Worm (Caenorhabditis elegans) whole organism, midembryonic: ENCODE results near the gene Y56A3A.6.
A peak's percentile ranks its signal among the peaks of the same experiment; 100 is the strongest.

ENCODE experiments used
- T22C8.4 ChIP-seq: fragments of 200-800 bp; sonication (Bioruptor generic); IDR thresholded peaks from 2 replicates; pipeline ENCODE4 v1.3.6; 2022; ENCODE audit warnings: missing genetic modification characterization, missing compliant biosample characterization
- cog-1 ChIP-seq: sonication (generic microtip); optimal IDR thresholded peaks from 2 replicates; lab custom pipeline; 2016; ENCODE audit warnings: missing genetic modification characterization, missing compliant biosample characterization
- flt-1 ChIP-seq: fragments of 200-800 bp; sonication (Bioruptor generic); IDR thresholded peaks from 2 replicates; pipeline ENCODE4 v1.3.6; 2022; ENCODE audit warnings: missing genetic modification characterization, missing compliant biosample characterization
- klf-2 ChIP-seq: fragments of 200-800 bp; sonication (Bioruptor generic); conservative IDR thresholded peaks from 2 replicates; pipeline ENCODE4 v1.3.6; 2022; ENCODE audit warnings: missing genetic modification reagents, missing genetic modification characterization, missing compliant biosample characterization
- med-1 ChIP-seq: sonication (generic microtip); optimal IDR thresholded peaks from 2 replicates; lab custom pipeline; 2017; ENCODE audit warnings: missing genetic modification characterization, mild to moderate bottlenecking, missing compliant biosample characterization, antibody characterized with exemption, missing genetic modification reagents; ENCODE audit not compliant: insufficient read depth
- ref-1 ChIP-seq: fragments of 200-800 bp; sonication (Bioruptor generic); conservative IDR thresholded peaks from 2 replicates; pipeline ENCODE4 v1.3.6; 2022; ENCODE audit warnings: missing genetic modification reagents, missing genetic modification characterization, missing compliant biosample characterization
- tab-1 ChIP-seq: fragments of 200-800 bp; sonication (Bioruptor generic); IDR thresholded peaks from 2 replicates; pipeline ENCODE4 v1.3.6; 2022; ENCODE audit warnings: missing genetic modification characterization, missing compliant biosample characterization
- ztf-23 ChIP-seq: fragments of 200-800 bp; sonication (Bioruptor generic); IDR thresholded peaks from 2 replicates; pipeline ENCODE4 v1.3.6; 2022; ENCODE audit warnings: missing genetic modification reagents, missing genetic modification characterization, missing compliant biosample characterization
- ztf-29 ChIP-seq: fragments of 200-800 bp; sonication (Bioruptor generic); IDR thresholded peaks from 2 replicates; pipeline ENCODE4 v1.3.6; 2022; ENCODE audit warnings: missing genetic modification reagents, missing genetic modification characterization, missing compliant biosample characterization

Y56A3A.6 gene

ce11 chrIII:11841728-11842127 is 36.9 kb downstream of the Y56A3A.6 start:
- no peak for TF ChIP-seq ref-1
- TF ChIP-seq tab-1 (GFP tag; lab: Robert Waterston, UW): no peak
- no peak for TF ChIP-seq ztf-29 (GFP tag; lab: Robert Waterston, UW)
- no peak for TF ChIP-seq T22C8.4 (GFP tag; lab: Robert Waterston, UW)
- TF ChIP-seq klf-2 (GFP tag; lab: Robert Waterston, UW): no peak
- no peak for TF ChIP-seq med-1 (GFP tag; lab: Kevin White, UChicago)
- TF ChIP-seq flt-1 (GFP tag; lab: Robert Waterston, UW): no peak
- TF ChIP-seq cog-1: no peak
- no peak for TF ChIP-seq ztf-23 (GFP tag; lab: Robert Waterston, UW)

ce11 chrIII:11836734-11837133 is 41.9 kb downstream of the Y56A3A.6 start:
- TF ChIP-seq ztf-29 (GFP tag; lab: Robert Waterston, UW) (no peak), T22C8.4 (GFP tag; lab: Robert Waterston, UW) (no peak), ztf-23 (GFP tag; lab: Robert Waterston, UW) (no peak), flt-1 (GFP tag; lab: Robert Waterston, UW) (no peak), ref-1 (no peak), med-1 (GFP tag; lab: Kevin White, UChicago) (no peak), klf-2 (GFP tag; lab: Robert Waterston, UW) (no peak), cog-1 (no peak), tab-1 (GFP tag; lab: Robert Waterston, UW) (no peak)

- no peak for TF ChIP-seq med-1 (GFP tag; lab: Kevin White, UChicago)
- no peak for TF ChIP-seq ztf-29 (GFP tag; lab: Robert Waterston, UW)
- no peak for TF ChIP-seq flt-1 (GFP tag; lab: Robert Waterston, UW)
- no peak for TF ChIP-seq T22C8.4 (GFP tag; lab: Robert Waterston, UW)
Observed at ce11 chrIII:11836054-11836453, 42.5 kb downstream of the Y56A3A.6 start.

ce11 chrIII:11834783-11835182 is 43.8 kb downstream of the Y56A3A.6 start:
- TF ChIP-seq ztf-29 (GFP tag; lab: Robert Waterston, UW): no peak
- no peak for TF ChIP-seq flt-1 (GFP tag; lab: Robert Waterston, UW)
- no peak for TF ChIP-seq cog-1
- no peak for TF ChIP-seq T22C8.4 (GFP tag; lab: Robert Waterston, UW)
- no peak for TF ChIP-seq tab-1 (GFP tag; lab: Robert Waterston, UW)
- TF ChIP-seq ref-1: no peak
- no peak for TF ChIP-seq klf-2 (GFP tag; lab: Robert Waterston, UW)
- no peak for TF ChIP-seq ztf-23 (GFP tag; lab: Robert Waterston, UW)
- no peak for TF ChIP-seq med-1 (GFP tag; lab: Kevin White, UChicago)

ce11 chrIII:11834168-11834567 is 44.4 kb downstream of the Y56A3A.6 start:
- TF ChIP-seq cog-1 (no peak), tab-1 (GFP tag; lab: Robert Waterston, UW) (0 out of 2 replicates have a peak, but pooled peaks have one; percentile 17)

ce11 chrIII:11833449-11833848 is 45.2 kb downstream of the Y56A3A.6 start:
- TF ChIP-seq ztf-23 (GFP tag; lab: Robert Waterston, UW) (no peak), flt-1 (GFP tag; lab: Robert Waterston, UW) (no peak), cog-1 (no peak), T22C8.4 (GFP tag; lab: Robert Waterston, UW) (no peak), med-1 (GFP tag; lab: Kevin White, UChicago) (no peak), ref-1 (no peak), ztf-29 (GFP tag; lab: Robert Waterston, UW) (no peak), klf-2 (GFP tag; lab: Robert Waterston, UW) (no peak), tab-1 (GFP tag; lab: Robert Waterston, UW) (no peak)

ce11 chrIII:11830522-11831489 is 47.8 kb downstream of the Y56A3A.6 start:
- TF ChIP-seq ztf-29 (GFP tag; lab: Robert Waterston, UW) (no peak), med-1 (GFP tag; lab: Kevin White, UChicago) (no peak), T22C8.4 (GFP tag; lab: Robert Waterston, UW) (0 out of 2 replicates have a peak, but pooled peaks have one; percentile 9), ztf-23 (GFP tag; lab: Robert Waterston, UW) (no peak)

ce11 chrIII:11829585-11830195 is 48.9 kb downstream of the Y56A3A.6 start:
- TF ChIP-seq klf-2 (GFP tag; lab: Robert Waterston, UW) (no peak), tab-1 (GFP tag; lab: Robert Waterston, UW) (no peak), ztf-23 (GFP tag; lab: Robert Waterston, UW) (peak; percentile 16; the same call in 1 of the 2 replicates), med-1 (GFP tag; lab: Kevin White, UChicago) (no peak)

- TF ChIP-seq ref-1: no peak
- TF ChIP-seq flt-1 (GFP tag; lab: Robert Waterston, UW): no peak
- TF ChIP-seq cog-1: no peak
- TF ChIP-seq klf-2 (GFP tag; lab: Robert Waterston, UW): no peak
Observed at ce11 chrIII:11829062-11829461, 49.5 kb downstream of the Y56A3A.6 start.
